Fruit fly (Drosophila melanogaster) whole organism, embryonic: ENCODE results near the gene CG42355.

ENCODE experiments used
- ATbp ChIP-seq: fragments of 200-800 bp; sonication (Bioruptor generic); optimal IDR thresholded peaks from 2 replicates; lab custom pipeline; 2017; ENCODE audit warnings: missing biosample characterization, mild to moderate bottlenecking, missing genetic modification characterization, missing genetic modification reagents
- Aef1 ChIP-seq: fragments of 200-800 bp; sonication (Bioruptor generic); IDR thresholded peaks from 3 replicates; pipeline ENCODE4 v1.3.6; 2022; ENCODE audit warnings: missing biosample characterization, missing genetic modification characterization
- Atf6 ChIP-seq: fragments of 200-800 bp; sonication (Bioruptor generic); IDR thresholded peaks from 2 replicates; pipeline ENCODE4 v1.3.6; 2022; ENCODE audit warnings: missing biosample characterization, missing genetic modification characterization
- Bgb ChIP-seq: fragments of 200-800 bp; sonication (Bioruptor generic); IDR thresholded peaks from 2 replicates; pipeline ENCODE4 v1.3.6; 2022; ENCODE audit warnings: missing biosample characterization, missing genetic modification characterization; ENCODE audit not compliant: partially characterized antibody
- CG10267 ChIP-seq: fragments of 200-800 bp; sonication (Bioruptor generic); optimal IDR thresholded peaks from 2 replicates; lab custom pipeline; 2018; ENCODE audit warnings: missing biosample characterization, mild to moderate bottlenecking, missing genetic modification characterization, moderate library complexity
- CG11247 ChIP-seq: fragments of 200-800 bp; sonication (Bioruptor generic); IDR thresholded peaks from 2 replicates; pipeline ENCODE4 v1.3.6; 2022; ENCODE audit warnings: missing biosample characterization, missing genetic modification characterization
- CG11695 ChIP-seq: fragments of 200-800 bp; sonication (Bioruptor generic); IDR thresholded peaks from 3 replicates; pipeline ENCODE4 v1.3.6; 2022; ENCODE audit warnings: missing biosample characterization, missing genetic modification characterization
- CG12071 ChIP-seq: fragments of 200-800 bp; sonication (Bioruptor generic); optimal IDR thresholded peaks from 3 replicates; lab custom pipeline; 2018; ENCODE audit warnings: missing biosample characterization, mild to moderate bottlenecking, missing genetic modification characterization
- CG14050 ChIP-seq: fragments of 200-800 bp; sonication (Bioruptor generic); IDR thresholded peaks from 3 replicates; pipeline ENCODE4 v1.3.6; 2022; ENCODE audit warnings: missing biosample characterization, missing genetic modification characterization
- CG14667 ChIP-seq: fragments of 200-800 bp; sonication (Bioruptor generic); IDR thresholded peaks from 2 replicates; pipeline ENCODE4 v1.3.6; 2022; ENCODE audit warnings: missing biosample characterization, missing genetic modification characterization
- CG14965 ChIP-seq: fragments of 200-800 bp; sonication (Bioruptor generic); optimal IDR thresholded peaks from 2 replicates; lab custom pipeline; 2016; ENCODE audit warnings: missing biosample characterization, missing genetic modification characterization, borderline replicate concordance
- CG15514 ChIP-seq: fragments of 200-800 bp; sonication (Bioruptor generic); optimal IDR thresholded peaks from 3 replicates; lab custom pipeline; 2017; ENCODE audit warnings: missing biosample characterization, missing genetic modification characterization, mild to moderate bottlenecking, moderate library complexity, missing genetic modification reagents
- CG18619 ChIP-seq: fragments of 200-800 bp; sonication (Bioruptor generic); optimal IDR thresholded peaks from 3 replicates; lab custom pipeline; 2017; ENCODE audit warnings: missing biosample characterization, mild to moderate bottlenecking, missing genetic modification characterization
- CG30403 ChIP-seq: fragments of 200-800 bp; sonication (Bioruptor generic); optimal IDR thresholded peaks from 3 replicates; lab custom pipeline; 2016; ENCODE audit warnings: missing biosample characterization, missing genetic modification characterization
- CG30431 ChIP-seq: fragments of 200-800 bp; sonication (Bioruptor generic); optimal IDR thresholded peaks from 2 replicates; lab custom pipeline; 2017; ENCODE audit warnings: missing biosample characterization, missing genetic modification characterization
- CG32772 ChIP-seq: fragments of 200-800 bp; sonication (Bioruptor generic); IDR thresholded peaks from 2 replicates; pipeline ENCODE4 v1.3.6; 2022; ENCODE audit warnings: missing biosample characterization, missing genetic modification characterization
- CG33557 ChIP-seq: fragments of 200-800 bp; sonication (Bioruptor generic); optimal IDR thresholded peaks from 2 replicates; lab custom pipeline; 2019; ENCODE audit warnings: missing biosample characterization, mild to moderate bottlenecking, missing genetic modification characterization, moderate library complexity
- CG4282 ChIP-seq: fragments of 200-800 bp; sonication (Bioruptor generic); optimal IDR thresholded peaks from 2 replicates; lab custom pipeline; 2016; ENCODE audit warnings: missing biosample characterization, missing genetic modification characterization
- CG4328 ChIP-seq: fragments of 200-800 bp; sonication (Bioruptor generic); optimal IDR thresholded peaks from 3 replicates; lab custom pipeline; 2017; ENCODE audit warnings: missing biosample characterization, missing genetic modification reagents, missing genetic modification characterization
- CG4730 ChIP-seq: fragments of 200-800 bp; sonication (Bioruptor generic); IDR thresholded peaks from 2 replicates; pipeline ENCODE4 v1.3.6; 2022; ENCODE audit warnings: missing biosample characterization, missing genetic modification characterization
- CG8290 ChIP-seq, 3 experiments: fragments of 200-800 bp; sonication (Bioruptor generic); optimal IDR thresholded peaks; 2 replicates each; lab custom pipeline; 2016 to 2019; ENCODE audit warnings: missing biosample characterization in 3 of 3, missing genetic modification characterization in 3 of 3, mild to moderate bottlenecking in 2 of 3, moderate library complexity in 1 of 3
- CG8388 ChIP-seq: fragments of 200-800 bp; sonication (Bioruptor generic); optimal IDR thresholded peaks from 2 replicates; lab custom pipeline; 2019; ENCODE audit warnings: missing biosample characterization, mild to moderate bottlenecking, missing genetic modification characterization, moderate library complexity
- CG8765 ChIP-seq: fragments of 200-800 bp; sonication (Bioruptor generic); IDR thresholded peaks from 2 replicates; pipeline ENCODE4 v1.3.6; 2022; ENCODE audit warnings: missing biosample characterization, missing genetic modification characterization
- CG9876 ChIP-seq: fragments of 200-800 bp; sonication (Bioruptor generic); optimal IDR thresholded peaks from 2 replicates; lab custom pipeline; 2016; ENCODE audit warnings: missing biosample characterization, missing genetic modification characterization
- CTCF ChIP-seq: fragments of 200-800 bp; sonication (Bioruptor generic); optimal IDR thresholded peaks from 2 replicates; lab custom pipeline; 2017; ENCODE audit warnings: missing biosample characterization, mild to moderate bottlenecking, missing genetic modification characterization, moderate library complexity
- Doc3 ChIP-seq: fragments of 200-800 bp; sonication (Bioruptor generic); IDR thresholded peaks from 3 replicates; pipeline ENCODE4 v1.3.6; 2022; ENCODE audit warnings: missing biosample characterization, missing genetic modification characterization; ENCODE audit not compliant: partially characterized antibody
- E2f2 ChIP-seq: fragments of 200-800 bp; sonication (Bioruptor generic); IDR thresholded peaks from 2 replicates; pipeline ENCODE4 v1.3.6; 2022; ENCODE audit warnings: missing biosample characterization, missing genetic modification characterization
- Gsc ChIP-seq: fragments of 200-800 bp; sonication (Bioruptor generic); IDR thresholded peaks from 2 replicates; pipeline ENCODE4 v1.3.6; 2022; ENCODE audit warnings: missing biosample characterization, missing genetic modification characterization
- HHEX ChIP-seq: fragments of 200-800 bp; sonication (Bioruptor generic); optimal IDR thresholded peaks from 3 replicates; lab custom pipeline; 2017; ENCODE audit warnings: missing biosample characterization, mild to moderate bottlenecking, missing genetic modification characterization, missing genetic modification reagents
- Hey ChIP-seq: fragments of 200-800 bp; sonication (Bioruptor generic); optimal IDR thresholded peaks from 3 replicates; lab custom pipeline; 2018; ENCODE audit warnings: missing biosample characterization, mild to moderate bottlenecking, missing genetic modification characterization
- Hr78 ChIP-seq, 2 experiments: fragments of 200-800 bp in 1 of 2; fragments of >200 bp in 1 of 2; sonication (Bioruptor generic) in 1 of 2; optimal IDR thresholded peaks; 2 replicates each; lab custom pipeline; 2017 to 2019; ENCODE audit warnings: missing biosample characterization in 2 of 2, missing genetic modification characterization in 2 of 2, mild to moderate bottlenecking in 1 of 2, moderate library complexity in 1 of 2
- Lhr ChIP-seq: fragments of 200-800 bp; sonication (Bioruptor generic); optimal IDR thresholded peaks from 3 replicates; lab custom pipeline; 2017; ENCODE audit warnings: mild to moderate bottlenecking, missing biosample characterization, missing genetic modification reagents, missing genetic modification characterization
- Myb ChIP-seq: fragments of 200-800 bp; sonication (Bioruptor generic); optimal IDR thresholded peaks from 2 replicates; lab custom pipeline; 2016; ENCODE audit warnings: missing biosample characterization, missing genetic modification characterization
- Scr ChIP-seq: fragments of 200-800 bp; sonication (Bioruptor generic); IDR thresholded peaks from 2 replicates; pipeline ENCODE4 v1.3.6; 2022; ENCODE audit warnings: missing biosample characterization, missing genetic modification characterization; ENCODE audit not compliant: partially characterized antibody
- Sox102F ChIP-seq: fragments of 200-800 bp; sonication (Bioruptor generic); optimal IDR thresholded peaks from 2 replicates; lab custom pipeline; 2018; ENCODE audit warnings: missing biosample characterization, mild to moderate bottlenecking, missing genetic modification characterization, moderate library complexity
- Taf1 ChIP-seq: fragments of 200-800 bp; sonication (Bioruptor generic); IDR thresholded peaks from 2 replicates; pipeline ENCODE4 v1.3.6; 2022; ENCODE audit warnings: missing biosample characterization, missing genetic modification characterization
- ap ChIP-seq: fragments of 200-800 bp; sonication (Bioruptor generic); IDR thresholded peaks from 2 replicates; pipeline ENCODE4 v1.3.6; 2022; ENCODE audit warnings: missing biosample characterization, missing genetic modification characterization
- bigmax ChIP-seq: fragments of 200-800 bp; sonication (Bioruptor generic); optimal IDR thresholded peaks from 2 replicates; lab custom pipeline; 2018; ENCODE audit warnings: missing biosample characterization, mild to moderate bottlenecking, missing genetic modification characterization
- bsh ChIP-seq, 2 experiments: fragments of 200-800 bp; sonication (Bioruptor generic); optimal IDR thresholded peaks; 2 replicates each; lab custom pipeline; 2017 to 2018; ENCODE audit warnings: mild to moderate bottlenecking in 2 of 2, missing biosample characterization in 2 of 2, missing genetic modification characterization in 2 of 2, moderate library complexity in 1 of 2
- btn ChIP-seq: fragments of 200-800 bp; sonication (Bioruptor generic); optimal IDR thresholded peaks from 2 replicates; lab custom pipeline; 2016; ENCODE audit warnings: missing biosample characterization, missing genetic modification characterization
- cad ChIP-seq: fragments of >200 bp; optimal IDR thresholded peaks from 2 replicates; lab custom pipeline; 2017; ENCODE audit warnings: missing biosample characterization, missing genetic modification characterization
- crc ChIP-seq: fragments of 200-800 bp; sonication (Bioruptor generic); optimal IDR thresholded peaks from 2 replicates; lab custom pipeline; 2016; ENCODE audit warnings: missing biosample characterization, missing genetic modification characterization
- croc ChIP-seq: fragments of 200-800 bp; sonication (Bioruptor generic); conservative IDR thresholded peaks from 3 replicates; pipeline ENCODE4 v1.3.6; 2022; ENCODE audit warnings: missing biosample characterization, missing genetic modification characterization
- crp ChIP-seq, 2 experiments: fragments of 200-800 bp; sonication (Bioruptor generic); optimal IDR thresholded peaks; 2 replicates in 1 of 2; 3 replicates in 1 of 2; lab custom pipeline; 2017; ENCODE audit warnings: missing biosample characterization in 2 of 2, missing genetic modification characterization in 2 of 2, mild to moderate bottlenecking in 1 of 2, moderate library complexity in 1 of 2
- gfzf ChIP-seq: fragments of 200-800 bp; sonication (Bioruptor generic); optimal IDR thresholded peaks from 2 replicates; lab custom pipeline; 2016; ENCODE audit warnings: missing biosample characterization, mild to moderate bottlenecking, missing genetic modification characterization, moderate library complexity
- onecut ChIP-seq: fragments of 200-800 bp; sonication (Bioruptor generic); IDR thresholded peaks from 2 replicates; pipeline ENCODE4 v1.3.6; 2022; ENCODE audit warnings: missing biosample characterization, missing genetic modification characterization
- pan ChIP-seq, 4 experiments: fragments of >200 bp in 3 of 4; fragments of 200-800 bp in 1 of 4; sonication (Bioruptor generic) in 1 of 4; optimal IDR thresholded peaks in 3 of 4; IDR thresholded peaks in 1 of 4; 2 replicates each; pipeline versions ENCODE4 v1.3.6 to Lab custom; 2017 to 2022; ENCODE audit warnings: missing biosample characterization in 2 of 4, missing genetic modification characterization in 2 of 4, mixed read lengths in 1 of 4
- sens ChIP-seq: fragments of 200-800 bp; sonication (Bioruptor generic); peaks from one replicate; lab custom pipeline; 2016; ENCODE audit warnings: missing biosample characterization, missing genetic modification characterization
- stwl ChIP-seq: fragments of 200-800 bp; sonication (Bioruptor generic); optimal IDR thresholded peaks from 3 replicates; lab custom pipeline; 2018; ENCODE audit warnings: missing biosample characterization, mild to moderate bottlenecking, missing genetic modification characterization, moderate library complexity
- unc-4 ChIP-seq: fragments of 200-800 bp; sonication (Bioruptor generic); IDR thresholded peaks from 2 replicates; pipeline ENCODE4 v1.3.6; 2022; ENCODE audit warnings: missing biosample characterization, missing genetic modification characterization; ENCODE audit not compliant: partially characterized antibody

The CG42355 gene

DNA sequence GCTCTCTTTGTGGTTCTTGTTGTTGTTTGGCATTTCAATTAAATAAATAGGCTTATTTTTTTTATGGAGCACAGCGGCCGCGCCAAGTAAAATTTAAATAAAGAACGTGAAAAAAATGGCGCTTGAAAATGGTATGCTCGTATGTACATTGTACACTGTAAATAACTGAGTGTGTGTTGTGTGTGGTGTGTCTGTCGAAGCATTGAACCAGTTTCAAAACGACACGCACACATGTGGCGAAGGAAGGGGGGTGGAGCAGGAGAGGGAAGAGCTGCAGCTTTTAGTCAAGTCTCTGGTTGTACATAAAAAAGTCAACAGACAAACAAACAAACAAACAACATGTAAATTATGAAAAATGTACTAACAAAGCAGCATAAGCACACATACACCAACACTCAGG, 33.3 kb downstream of the CG42355 start (continued):
- TF ChIP-seq Sox102F (GFP tag; lab: Kevin White, UChicago) (peak; percentile 27), CG14667 (no peak), CTCF (GFP tag; lab: Kevin White, UChicago) (no peak), CG8765 (GFP tag; lab: Robert Waterston, UW) (no peak), CG18619 (GFP tag; lab: Kevin White, UChicago) (peak; percentile 11), Scr (GFP tag; lab: Robert Waterston, UW) (no peak), CG10267 (no peak), Gsc (no peak), Hey (no peak), sens (GFP tag; lab: Kevin White, UChicago) (peak; percentile 18), bsh (GFP tag; optimal IDR thresholded peaks at IDR 0.05; lab: Kevin White, UChicago) (no peak), unc-4 (GFP tag; lab: Robert Waterston, UW) (no peak), CG12071 (peak; percentile 21), btn (GFP tag; lab: Kevin White, UChicago) (no peak), Taf1 (GFP tag; lab: Robert Waterston, UW) (no peak), E2f2 (GFP tag; lab: Robert Waterston, UW) (no peak), ap (no peak), CG4730 (GFP tag; lab: Robert Waterston, UW) (no peak), crc (no peak), bigmax (no peak), CG4282 (GFP tag; lab: Kevin White, UChicago) (no peak), CG14050 (GFP tag; lab: Robert Waterston, UW) (no peak), CG9876 (no peak), pan (optimal IDR thresholded peaks at IDR 0.05; lab: Kevin White, UChicago) (no peak), pan (GFP tag; optimal IDR thresholded peaks at IDR 0.05 in 1 of 2, IDR thresholded peaks at IDR 0.05 in 1 of 2) (no peak), Doc3 (no peak), CG30431 (no peak), Hr78 (GFP tag; optimal IDR thresholded peaks at IDR 0.05; lab: Kevin White, UChicago) (no peak), CG30403 (GFP tag; lab: Kevin White, UChicago) (no peak), Lhr (GFP tag; lab: Kevin White, UChicago) (no peak), CG11695 (no peak), stwl (tag; lab: Kevin White, UChicago) (no peak), CG8290 (GFP tag; optimal IDR thresholded peaks at IDR 0.05; lab: Kevin White, UChicago) (no peak), CG8290 (tag; optimal IDR thresholded peaks at IDR 0.05; lab: Kevin White, UChicago) (peak in 1 of 2 experiments; percentile 43), cad (GFP tag; lab: Kevin White, UChicago) (no peak), ATbp (GFP tag; lab: Kevin White, UChicago) (peak; percentile 61), CG32772 (GFP tag; lab: Robert Waterston, UW) (no peak), crp (GFP tag; optimal IDR thresholded peaks at IDR 0.05; lab: Kevin White, UChicago) (no peak), Atf6 (no peak), croc (no peak), CG8388 (GFP tag; lab: Kevin White, UChicago) (no peak), Bgb (GFP tag; lab: Robert Waterston, UW) (no peak), CG11247 (GFP tag; lab: Robert Waterston, UW) (0 out of 2 replicates have a peak, but pooled peaks have one; percentile 33), Myb (no peak), CG15514 (GFP tag; lab: Kevin White, UChicago) (peak; percentile 7), CG33557 (no peak), CG14965 (GFP tag; lab: Kevin White, UChicago) (no peak), CG4328 (GFP tag; lab: Kevin White, UChicago) (peak; percentile 17), gfzf (no peak), Aef1 (GFP tag; lab: Robert Waterston, UW) (no peak), onecut (0 out of 2 replicates have a peak, but pooled peaks have one; percentile 15), HHEX (GFP tag; lab: Kevin White, UChicago) (peak; percentile 18)
